Fruit fly (Drosophila melanogaster): Measurements from ENCODE around the gene CG7094.

Gene CG7094

DNA sequence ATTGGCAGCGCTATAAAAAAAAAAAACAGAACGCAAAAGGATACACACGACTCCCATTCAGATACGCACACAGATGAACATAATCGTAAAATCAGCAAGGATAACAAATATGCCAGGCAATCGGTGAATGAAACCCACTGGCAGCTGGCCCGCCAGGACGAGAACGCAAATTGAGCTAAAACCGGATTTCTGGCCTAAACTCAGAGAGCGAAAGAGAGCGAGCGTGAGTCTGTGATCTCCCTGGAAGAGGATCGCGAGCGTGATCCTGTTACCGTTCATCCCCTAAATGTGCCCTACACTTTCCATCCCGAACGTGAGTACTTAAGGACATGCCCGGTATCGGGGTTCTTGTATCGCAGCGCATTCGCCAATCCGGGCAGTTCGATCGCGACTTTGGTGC lies 10.2 kb upstream of the CG7094 start:
- no peak for TF ChIP-seq psq (optimal IDR thresholded peaks at IDR 0.05)
- no peak for TF ChIP-seq ttk (optimal IDR thresholded peaks at IDR 0.05)
- no peak for TF ChIP-seq Sin3A (optimal IDR thresholded peaks at IDR 0.05)
- TF ChIP-seq h (optimal IDR thresholded peaks at IDR 0.05), result no peak
- no peak for TF ChIP-seq insv (optimal IDR thresholded peaks at IDR 0.05)
- no peak for TF ChIP-seq Myc (optimal IDR thresholded peaks at IDR 0.05)

DNA sequence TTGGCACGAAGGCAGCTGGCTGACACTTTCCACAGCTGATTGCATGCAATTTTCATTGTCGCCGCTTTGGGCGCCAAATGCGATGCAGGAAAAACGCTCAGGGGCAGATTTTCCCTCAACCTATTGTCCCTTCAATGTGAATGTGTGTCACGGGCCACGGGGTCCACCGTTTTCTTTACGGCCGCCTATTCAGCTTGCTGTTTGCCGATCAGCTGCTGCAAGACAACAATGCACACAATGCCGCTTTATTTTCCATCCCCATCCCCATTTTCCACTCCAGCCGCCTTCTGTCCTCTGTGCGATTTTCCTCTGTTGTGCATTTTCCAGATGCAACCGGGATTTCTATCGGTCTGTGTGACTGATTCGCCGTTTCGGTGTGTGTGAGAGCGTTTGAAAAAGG lies 9.1 kb upstream of the CG7094 start:
- TF ChIP-seq psq (optimal IDR thresholded peaks at IDR 0.05), result no peak
- no peak for TF ChIP-seq insv (optimal IDR thresholded peaks at IDR 0.05)
- no peak for TF ChIP-seq h (optimal IDR thresholded peaks at IDR 0.05)
- TF ChIP-seq ttk (optimal IDR thresholded peaks at IDR 0.05), result no peak
- TF ChIP-seq Myc (optimal IDR thresholded peaks at IDR 0.05), result no peak
- TF ChIP-seq Sin3A (optimal IDR thresholded peaks at IDR 0.05), result no peak

DNA sequence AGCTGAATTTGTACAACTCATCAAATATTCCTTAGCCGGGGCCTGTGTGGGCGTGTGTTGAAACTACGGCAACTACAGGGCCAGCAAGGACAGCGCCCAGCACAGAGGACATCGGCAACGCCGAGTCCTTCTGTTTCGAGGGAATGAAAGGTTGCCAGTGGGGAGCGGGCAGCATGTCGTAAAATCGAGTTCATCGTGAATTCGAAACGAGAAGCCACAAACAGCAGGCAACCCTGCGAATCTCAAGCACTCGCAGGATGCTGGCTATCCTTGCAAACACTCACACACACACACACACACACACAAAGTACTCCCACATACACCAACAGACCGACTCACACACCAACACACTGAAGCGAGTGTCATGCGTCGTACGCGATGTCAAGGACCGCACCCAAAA lies 6.3 kb upstream of the CG7094 start:
- no peak for TF ChIP-seq h (optimal IDR thresholded peaks at IDR 0.05)
- no peak for TF ChIP-seq Myc (optimal IDR thresholded peaks at IDR 0.05)
- TF ChIP-seq ttk (optimal IDR thresholded peaks at IDR 0.05), result no peak
- no peak for TF ChIP-seq Sin3A (optimal IDR thresholded peaks at IDR 0.05)
- no peak for TF ChIP-seq psq (optimal IDR thresholded peaks at IDR 0.05)
- TF ChIP-seq insv (optimal IDR thresholded peaks at IDR 0.05), result no peak

DNA sequence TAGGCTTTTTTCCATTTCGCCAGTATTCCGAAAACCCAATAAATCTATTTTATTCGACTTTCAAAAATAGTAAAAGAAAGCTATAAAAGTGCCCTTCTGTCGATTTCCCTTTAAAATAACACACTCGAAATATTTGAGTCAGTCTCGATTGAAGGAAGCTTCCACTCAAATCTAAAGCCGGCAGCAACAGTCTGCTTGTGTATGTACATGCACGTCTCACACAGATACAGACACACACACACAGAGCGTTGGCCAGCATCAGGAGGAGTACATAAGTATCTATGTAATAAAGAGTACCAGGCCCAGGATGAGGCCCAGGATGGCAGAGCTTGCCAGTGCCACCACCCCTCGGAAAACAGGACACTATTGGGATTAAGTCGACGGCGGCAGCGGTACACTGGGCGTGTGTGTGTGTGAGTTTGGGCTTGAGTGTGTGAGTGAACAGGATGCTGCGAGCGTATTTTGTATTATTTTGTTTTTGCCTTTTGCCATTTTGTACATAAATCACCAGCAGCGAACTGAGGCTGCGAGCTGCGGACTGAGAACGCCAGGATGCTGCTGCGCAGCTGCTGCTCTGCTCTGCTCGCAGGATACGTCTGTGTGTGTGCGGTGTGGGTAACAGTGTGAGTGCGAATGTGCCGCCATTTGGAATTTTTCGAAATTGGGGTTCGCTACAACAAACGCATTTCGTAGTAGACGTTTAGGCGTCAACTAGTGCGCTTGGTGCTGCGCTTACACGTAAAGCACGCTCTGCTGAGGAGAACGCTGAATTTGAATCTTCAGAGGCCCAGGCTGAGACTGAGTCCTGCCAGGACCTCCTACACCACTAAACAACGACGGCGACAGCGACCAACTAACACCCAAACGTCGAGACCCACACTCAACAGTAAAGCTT lies 4.8 kb upstream of the CG7094 start:
- TF ChIP-seq ttk (optimal IDR thresholded peaks at IDR 0.05), result no peak
- TF ChIP-seq Myc (optimal IDR thresholded peaks at IDR 0.05), result no peak
- TF ChIP-seq psq (optimal IDR thresholded peaks at IDR 0.05), result no peak
- no peak for TF ChIP-seq h (optimal IDR thresholded peaks at IDR 0.05)
- TF ChIP-seq insv (optimal IDR thresholded peaks at IDR 0.05), result no peak
- TF ChIP-seq Sin3A (optimal IDR thresholded peaks at IDR 0.05), result no peak

DNA sequence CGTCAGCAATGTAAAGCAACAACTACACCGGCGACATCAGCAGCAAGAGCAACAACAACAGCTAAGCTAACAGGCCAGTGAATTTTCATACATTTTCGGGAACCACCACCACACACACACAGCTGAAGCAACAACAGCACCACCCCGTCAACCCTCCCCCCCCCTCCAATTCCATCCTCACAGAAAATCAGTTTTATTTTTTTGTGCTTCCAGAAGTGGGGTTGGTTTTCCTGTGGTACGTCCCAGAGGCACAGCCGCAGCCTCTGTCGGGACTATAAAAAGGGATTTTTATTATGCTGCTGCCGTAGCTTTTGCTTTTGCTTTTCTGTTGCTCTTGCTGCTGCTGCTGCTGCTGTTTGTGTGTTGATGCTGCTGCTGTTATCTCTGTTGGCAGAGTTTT lies 3.7 kb upstream of the CG7094 start:
- no peak for TF ChIP-seq psq (optimal IDR thresholded peaks at IDR 0.05)
- no peak for TF ChIP-seq ttk (optimal IDR thresholded peaks at IDR 0.05)
- no peak for TF ChIP-seq Sin3A (optimal IDR thresholded peaks at IDR 0.05)
- no peak for TF ChIP-seq Myc (optimal IDR thresholded peaks at IDR 0.05)
- no peak for TF ChIP-seq h (optimal IDR thresholded peaks at IDR 0.05)
- no peak for TF ChIP-seq insv (optimal IDR thresholded peaks at IDR 0.05)

- TF ChIP-seq insv (optimal IDR thresholded peaks at IDR 0.05) (no peak), Sin3A (optimal IDR thresholded peaks at IDR 0.05) (no peak), Myc (optimal IDR thresholded peaks at IDR 0.05) (no peak), h (optimal IDR thresholded peaks at IDR 0.05) (no peak), ttk (optimal IDR thresholded peaks at IDR 0.05) (no peak), psq (optimal IDR thresholded peaks at IDR 0.05) (no peak)
These were observed 2.7 kb upstream of the CG7094 start for dm6 chr2L:17558111-17558773.

DNA sequence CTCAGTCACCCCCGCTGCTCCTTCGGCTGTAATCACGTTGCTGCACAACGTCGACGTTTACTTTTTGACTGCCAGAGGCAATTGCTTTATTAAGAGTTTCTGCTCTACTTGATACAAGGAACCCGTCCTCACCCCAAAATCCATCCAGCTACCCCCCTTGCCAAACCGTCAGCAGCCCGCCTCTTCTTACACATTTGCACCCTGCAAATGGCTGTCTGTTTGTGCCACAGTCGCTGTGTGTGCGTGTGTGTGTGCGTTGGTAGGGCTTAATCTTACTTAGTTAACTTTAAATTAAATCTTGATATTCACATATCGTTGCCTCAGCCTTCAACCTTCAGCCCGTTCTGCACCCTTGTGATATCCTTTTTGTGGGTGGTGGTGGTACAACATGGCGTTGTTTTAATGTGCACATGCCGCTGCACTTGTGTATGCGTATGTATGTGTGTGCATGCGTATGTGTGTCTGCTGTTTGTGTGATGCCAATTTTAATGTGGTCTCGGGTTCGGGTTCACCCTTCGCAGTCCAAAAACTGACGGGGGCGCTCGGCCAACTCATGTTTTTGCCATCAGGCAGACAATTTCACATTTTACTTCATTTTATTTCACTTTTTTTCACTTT lies 12.8 kb downstream of the CG7094 start:
- no peak for TF ChIP-seq ttk (optimal IDR thresholded peaks at IDR 0.05)
- no peak for TF ChIP-seq Sin3A (optimal IDR thresholded peaks at IDR 0.05)
- TF ChIP-seq insv (optimal IDR thresholded peaks at IDR 0.05), result no peak
- no peak for TF ChIP-seq h (optimal IDR thresholded peaks at IDR 0.05)
- TF ChIP-seq psq (optimal IDR thresholded peaks at IDR 0.05), result no peak
- no peak for TF ChIP-seq Myc (optimal IDR thresholded peaks at IDR 0.05)

dm6 chr2L:17541106-17541505 lies 14.5 kb downstream of the CG7094 start:
- TF ChIP-seq insv (optimal IDR thresholded peaks at IDR 0.05), result no peak

dm6 chr2L:17533794-17534193 lies 21.8 kb downstream of the CG7094 start:
- TF ChIP-seq psq (optimal IDR thresholded peaks at IDR 0.05), result no peak
- no peak for TF ChIP-seq ttk (optimal IDR thresholded peaks at IDR 0.05)
- TF ChIP-seq insv (optimal IDR thresholded peaks at IDR 0.05), result no peak
- no peak for TF ChIP-seq Myc (optimal IDR thresholded peaks at IDR 0.05)
- no peak for TF ChIP-seq h (optimal IDR thresholded peaks at IDR 0.05)
- TF ChIP-seq Sin3A (optimal IDR thresholded peaks at IDR 0.05), result no peak

DNA sequence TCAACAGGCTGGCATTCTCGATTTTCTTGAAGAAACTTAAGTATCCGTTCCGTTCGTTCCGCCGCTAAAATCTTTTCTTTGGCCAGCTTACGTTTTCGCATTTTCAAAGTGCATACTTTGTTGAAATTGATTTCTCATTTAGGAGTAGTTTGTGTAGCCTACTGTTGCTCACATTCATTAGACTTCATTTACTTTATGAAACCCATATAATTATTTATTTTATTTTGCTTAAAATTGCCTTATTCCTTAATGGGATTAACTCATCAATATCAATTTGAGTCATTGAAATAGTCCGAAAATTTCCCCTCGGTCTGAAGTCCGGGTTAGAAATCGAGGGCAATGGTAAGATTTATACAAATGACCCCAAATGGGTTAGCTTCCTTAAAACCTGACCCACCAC lies 23.4 kb downstream of the CG7094 start, which contains the start of gene CG15145:
CG15145 (minus strand) TSS at position 101 of the 400 bp plus-strand sequence.
- TF ChIP-seq Sin3A (optimal IDR thresholded peaks at IDR 0.05), result no peak
- TF ChIP-seq ttk (optimal IDR thresholded peaks at IDR 0.05), result no peak
- no peak for TF ChIP-seq h (optimal IDR thresholded peaks at IDR 0.05)

DNA sequence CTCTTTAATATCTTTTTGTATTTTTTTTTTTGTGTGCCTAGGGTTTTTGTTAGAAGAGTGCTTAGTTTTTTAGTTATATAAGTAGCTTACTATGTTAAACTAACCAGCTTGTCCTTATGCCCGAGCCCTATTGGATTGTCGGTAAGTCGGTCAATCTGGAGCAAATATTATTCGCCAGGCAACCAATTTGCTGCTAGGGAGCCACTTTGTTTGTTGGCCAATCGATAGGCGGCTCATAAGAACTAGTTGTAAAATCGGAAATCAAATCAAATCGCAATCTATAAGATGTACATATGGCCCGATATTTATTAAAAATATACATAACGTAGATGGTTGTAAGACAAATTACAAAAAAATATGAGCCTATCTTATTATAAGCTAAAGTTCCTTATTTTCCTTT lies 26.5 kb downstream of the CG7094 start, which contains the start of gene CG15144:
CG15144 (minus strand) TSS at position 101 of the 400 bp plus-strand sequence.
- TF ChIP-seq h (optimal IDR thresholded peaks at IDR 0.05) (no peak), Sin3A (optimal IDR thresholded peaks at IDR 0.05) (no peak), ttk (optimal IDR thresholded peaks at IDR 0.05) (no peak), insv (optimal IDR thresholded peaks at IDR 0.05) (no peak), psq (optimal IDR thresholded peaks at IDR 0.05) (no peak), Myc (optimal IDR thresholded peaks at IDR 0.05) (no peak)

DNA sequence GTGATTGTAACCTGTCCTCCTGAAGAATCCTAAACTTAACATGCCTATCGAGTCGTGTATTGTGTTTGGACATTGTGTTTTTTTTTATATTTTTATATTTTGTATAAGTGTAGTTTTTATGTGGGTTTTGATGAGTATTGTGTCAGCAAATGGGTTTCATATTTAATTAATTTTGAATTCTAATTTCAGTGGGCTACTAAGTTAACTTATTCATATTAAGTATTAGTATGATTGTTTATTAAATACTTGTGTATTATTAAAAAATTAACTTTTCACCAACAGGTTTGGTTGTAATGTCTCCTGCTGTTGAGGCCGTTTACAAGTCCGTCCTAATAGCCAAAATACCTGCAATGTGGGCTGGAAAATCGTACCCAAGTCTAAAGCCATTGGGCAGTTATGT lies 31.1 kb downstream of the CG7094 start, which contains the start of gene CG15143:
CG15143 (minus strand) TSS at position 101 of the 400 bp plus-strand sequence.
- no peak for TF ChIP-seq Sin3A (optimal IDR thresholded peaks at IDR 0.05)
- no peak for TF ChIP-seq h (optimal IDR thresholded peaks at IDR 0.05)
- no peak for TF ChIP-seq ttk (optimal IDR thresholded peaks at IDR 0.05)
- no peak for TF ChIP-seq psq (optimal IDR thresholded peaks at IDR 0.05)
- no peak for TF ChIP-seq Myc (optimal IDR thresholded peaks at IDR 0.05)
- TF ChIP-seq insv (optimal IDR thresholded peaks at IDR 0.05), result no peak
